Worm (Caenorhabditis elegans) whole organism, late embryonic: ENCODE measurements around the gene gpa-17.

Experiments
- C08G9.2 ChIP-seq: sonication (generic microtip); optimal IDR thresholded peaks from 2 replicates; lab custom pipeline; 2016; ENCODE audit warnings: mild to moderate bottlenecking, missing genetic modification characterization, moderate library complexity, missing compliant biosample characterization
- C38D4.7 ChIP-seq: fragments of 200-800 bp; sonication (Bioruptor generic); optimal IDR thresholded peaks from 2 replicates; lab custom pipeline; 2018; ENCODE audit warnings: mild to moderate bottlenecking, missing genetic modification characterization, moderate library complexity, missing compliant biosample characterization
- F13H6.1 ChIP-seq: sonication (generic microtip); optimal IDR thresholded peaks from 2 replicates; lab custom pipeline; 2016; ENCODE audit warnings: missing genetic modification characterization, missing compliant biosample characterization
- K02D7.2 ChIP-seq: sonication (generic microtip); optimal IDR thresholded peaks from 2 replicates; lab custom pipeline; 2017; ENCODE audit warnings: mild to moderate bottlenecking, missing genetic modification characterization, missing compliant biosample characterization
- K09A11.1 ChIP-seq: sonication (generic microtip); optimal IDR thresholded peaks from 2 replicates; lab custom pipeline; 2017; ENCODE audit warnings: antibody characterized with exemption, mild to moderate bottlenecking, missing genetic modification characterization, missing compliant biosample characterization; ENCODE audit not compliant: insufficient read depth
- T23F11.4 ChIP-seq: fragments of 200-800 bp; sonication (Bioruptor generic); optimal IDR thresholded peaks from 2 replicates; lab custom pipeline; 2018; ENCODE audit warnings: mild to moderate bottlenecking, missing genetic modification characterization, missing compliant biosample characterization
- ama-1 ChIP-seq: fragments of 150-350 bp; optimal IDR thresholded peaks from 2 replicates; lab custom pipeline; 2014
- ceh-19 ChIP-seq: fragments of 200-800 bp; sonication (Bioruptor generic); optimal IDR thresholded peaks from 2 replicates; lab custom pipeline; 2018; ENCODE audit warnings: mild to moderate bottlenecking, missing genetic modification characterization, missing compliant biosample characterization
- ceh-24 ChIP-seq: sonication (generic microtip); optimal IDR thresholded peaks from 2 replicates; lab custom pipeline; 2016; ENCODE audit warnings: mild to moderate bottlenecking, missing genetic modification characterization, missing compliant biosample characterization
- ceh-30 ChIP-seq: fragments of 150-350 bp; optimal IDR thresholded peaks from 2 replicates; lab custom pipeline; 2014; ENCODE audit warnings: missing biosample characterization, missing genetic modification characterization
- ceh-31 ChIP-seq: sonication (generic microtip); optimal IDR thresholded peaks from 2 replicates; lab custom pipeline; 2016; ENCODE audit warnings: missing genetic modification characterization, missing compliant biosample characterization
- ceh-34 ChIP-seq: sonication (generic microtip); optimal IDR thresholded peaks from 2 replicates; lab custom pipeline; 2016; ENCODE audit warnings: mild to moderate bottlenecking, missing genetic modification characterization, missing compliant biosample characterization
- ceh-45 ChIP-seq: fragments of 200-800 bp; sonication (Bioruptor generic); IDR thresholded peaks from 2 replicates; pipeline ENCODE4 v1.3.6; 2022; ENCODE audit warnings: missing genetic modification reagents, missing genetic modification characterization, missing compliant biosample characterization
- ceh-6 ChIP-seq: fragments of 200-800 bp; sonication (Bioruptor generic); optimal IDR thresholded peaks from 2 replicates; lab custom pipeline; 2018; ENCODE audit warnings: mild to moderate bottlenecking, missing genetic modification characterization, missing compliant biosample characterization
- ceh-9 ChIP-seq: sonication (generic microtip); optimal IDR thresholded peaks from 2 replicates; lab custom pipeline; 2016; ENCODE audit warnings: mild to moderate bottlenecking, missing genetic modification characterization, inconsistent platforms, missing compliant biosample characterization
- che-1 ChIP-seq: sonication (generic microtip); optimal IDR thresholded peaks from 2 replicates; lab custom pipeline; 2016; ENCODE audit warnings: mild to moderate bottlenecking, missing genetic modification characterization, missing compliant biosample characterization
- dmd-4 ChIP-seq: sonication (generic microtip); optimal IDR thresholded peaks from 2 replicates; lab custom pipeline; 2016; ENCODE audit warnings: borderline replicate concordance, missing genetic modification characterization, missing compliant biosample characterization
- elt-2 ChIP-seq: sonication (generic microtip); optimal IDR thresholded peaks from 2 replicates; lab custom pipeline; 2016; ENCODE audit warnings: missing genetic modification reagents, missing genetic modification characterization, missing compliant biosample characterization
- elt-4 ChIP-seq: sonication (generic microtip); optimal IDR thresholded peaks from 2 replicates; lab custom pipeline; 2016; ENCODE audit warnings: missing genetic modification characterization, missing compliant biosample characterization
- eyg-1 ChIP-seq: sonication (generic microtip); optimal IDR thresholded peaks from 2 replicates; lab custom pipeline; 2016; ENCODE audit warnings: missing genotype, missing genetic modification characterization, missing compliant biosample characterization
- fax-1 ChIP-seq: sonication (generic microtip); optimal IDR thresholded peaks from 2 replicates; lab custom pipeline; 2016; ENCODE audit warnings: missing genotype, missing genetic modification characterization, missing compliant biosample characterization
- gmeb-2 ChIP-seq: sonication (generic microtip); optimal IDR thresholded peaks from 2 replicates; lab custom pipeline; 2016; ENCODE audit warnings: missing genetic modification characterization, inconsistent platforms, missing compliant biosample characterization
- hlh-13 ChIP-seq: fragments of 200-800 bp; sonication (Bioruptor generic); optimal IDR thresholded peaks from 2 replicates; lab custom pipeline; 2018; ENCODE audit warnings: mild to moderate bottlenecking, missing genetic modification characterization, missing compliant biosample characterization
- hlh-15 ChIP-seq: sonication (generic microtip); optimal IDR thresholded peaks from 2 replicates; lab custom pipeline; 2016; ENCODE audit warnings: missing genetic modification characterization, missing compliant biosample characterization
- hlh-6 ChIP-seq: sonication (generic microtip); optimal IDR thresholded peaks from 2 replicates; lab custom pipeline; 2016; ENCODE audit warnings: missing genotype, missing genetic modification characterization, missing compliant biosample characterization
- hlh-8 ChIP-seq: sonication (generic microtip); optimal IDR thresholded peaks from 2 replicates; lab custom pipeline; 2016; ENCODE audit warnings: missing genotype, missing genetic modification characterization, missing compliant biosample characterization
- lin-11 ChIP-seq: fragments of 200-800 bp; sonication (Bioruptor generic); optimal IDR thresholded peaks from 2 replicates; lab custom pipeline; 2018; ENCODE audit warnings: mild to moderate bottlenecking, missing genetic modification characterization, missing compliant biosample characterization
- madf-2 ChIP-seq: sonication (generic microtip); optimal IDR thresholded peaks from 2 replicates; lab custom pipeline; 2017; ENCODE audit warnings: missing genetic modification characterization, missing compliant biosample characterization
- nfya-1 ChIP-seq: sonication (generic microtip); optimal IDR thresholded peaks from 2 replicates; lab custom pipeline; 2017; ENCODE audit warnings: missing genetic modification characterization, mild to moderate bottlenecking, missing compliant biosample characterization, antibody characterized with exemption, moderate library complexity
- nhr-232 ChIP-seq: sonication (generic microtip); optimal IDR thresholded peaks from 2 replicates; lab custom pipeline; 2016; ENCODE audit warnings: missing genetic modification characterization, missing compliant biosample characterization
- npax-4 ChIP-seq: sonication (generic microtip); optimal IDR thresholded peaks from 2 replicates; lab custom pipeline; 2016; ENCODE audit warnings: missing genetic modification characterization, missing compliant biosample characterization
- odd-2 ChIP-seq: sonication (generic microtip); optimal IDR thresholded peaks from 2 replicates; lab custom pipeline; 2017; ENCODE audit warnings: antibody characterized with exemption, mild to moderate bottlenecking, missing genetic modification characterization, missing compliant biosample characterization
- pha-4 ChIP-seq: fragments of 150-350 bp; optimal IDR thresholded peaks from 2 replicates; lab custom pipeline; 2018; ENCODE audit warnings: missing biosample characterization, missing genetic modification reagents, missing genetic modification characterization
- pqm-1 ChIP-seq: sonication (generic microtip); optimal IDR thresholded peaks from 2 replicates; lab custom pipeline; 2016; ENCODE audit warnings: missing genetic modification characterization, missing compliant biosample characterization
- pros-1 ChIP-seq: fragments of 150-350 bp; optimal IDR thresholded peaks from 2 replicates; lab custom pipeline; 2014; ENCODE audit warnings: missing biosample characterization, missing genetic modification reagents, missing genetic modification characterization
- ref-2 ChIP-seq: sonication (generic microtip); optimal IDR thresholded peaks from 2 replicates; lab custom pipeline; 2016; ENCODE audit warnings: missing genetic modification characterization, missing compliant biosample characterization
- rnt-1 ChIP-seq: sonication (generic microtip); optimal IDR thresholded peaks from 2 replicates; lab custom pipeline; 2016; ENCODE audit warnings: missing genetic modification characterization, missing compliant biosample characterization
- sox-4 ChIP-seq: sonication (generic microtip); optimal IDR thresholded peaks from 2 replicates; lab custom pipeline; 2017; ENCODE audit warnings: mild to moderate bottlenecking, missing genetic modification characterization, inconsistent platforms, missing compliant biosample characterization
- syd-9 ChIP-seq: sonication (generic microtip); optimal IDR thresholded peaks from 2 replicates; lab custom pipeline; 2016; ENCODE audit warnings: mild to moderate bottlenecking, missing genetic modification characterization, moderate library complexity, missing compliant biosample characterization
- tbx-2 ChIP-seq: sonication (generic microtip); optimal IDR thresholded peaks from 2 replicates; lab custom pipeline; 2016; ENCODE audit warnings: missing genetic modification characterization, missing compliant biosample characterization
- tbx-7 ChIP-seq: sonication (generic microtip); optimal IDR thresholded peaks from 2 replicates; lab custom pipeline; 2016; ENCODE audit warnings: missing genotype, missing genetic modification characterization, missing compliant biosample characterization
- unc-3 ChIP-seq, 2 experiments: fragments of 200-800 bp in 1 of 2; sonication (Bioruptor generic) in 1 of 2; sonication (generic microtip) in 1 of 2; conservative IDR thresholded peaks in 1 of 2; optimal IDR thresholded peaks in 1 of 2; 2 replicates each; pipeline versions ENCODE4 v1.3.6 to Lab custom; 2016 to 2022; ENCODE audit warnings: missing compliant biosample characterization in 2 of 2, missing genetic modification characterization in 2 of 2, missing genetic modification reagents in 1 of 2
- unc-55 ChIP-seq: sonication (generic microtip); optimal IDR thresholded peaks from 2 replicates; lab custom pipeline; 2017; ENCODE audit warnings: missing biosample characterization, missing genetic modification reagents, missing genetic modification characterization
- unc-86 ChIP-seq: sonication (generic microtip); optimal IDR thresholded peaks from 2 replicates; lab custom pipeline; 2016; ENCODE audit warnings: missing genetic modification characterization, missing compliant biosample characterization
- ztf-16 ChIP-seq: sonication (generic microtip); optimal IDR thresholded peaks from 2 replicates; lab custom pipeline; 2017; ENCODE audit warnings: missing genetic modification characterization, missing compliant biosample characterization

Gene gpa-17

DNA sequence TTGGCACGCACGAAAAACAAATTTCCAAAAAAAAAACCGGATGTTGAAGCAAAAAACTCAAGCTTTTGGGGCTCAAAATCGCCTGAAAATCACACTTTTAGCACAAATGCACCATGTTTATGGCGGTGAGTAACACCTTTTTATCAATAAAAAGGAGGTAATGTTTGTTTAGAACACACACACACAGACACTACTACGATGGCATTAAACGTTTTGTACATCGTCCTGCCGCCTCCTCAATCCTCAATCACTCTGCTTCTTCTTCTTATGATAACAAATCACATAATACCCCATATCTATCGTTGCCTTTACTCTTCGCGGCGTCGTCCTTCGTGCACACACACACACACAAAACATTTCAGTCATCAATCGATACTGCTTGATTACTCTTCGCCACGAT lies at the start of gene gpa-17:
Gene gpa-17, plus strand, starts transcription at position 363 of the 400 bp plus-strand sequence.
- TF ChIP-seq npax-4 (tag; lab: Kevin White, UChicago) (no peak), odd-2 (tag; lab: Kevin White, UChicago) (no peak), ceh-6 (GFP tag; lab: Kevin White, UChicago) (no peak), nfya-1 (no peak), ceh-24 (no peak), madf-2 (tag; lab: Kevin White, UChicago) (no peak), ceh-9 (tag; lab: Kevin White, UChicago) (no peak), dmd-4 (tag; lab: Kevin White, UChicago) (no peak), syd-9 (no peak), che-1 (no peak)
- TF ChIP-seq, all 69 proteins: peak for 0

DNA sequence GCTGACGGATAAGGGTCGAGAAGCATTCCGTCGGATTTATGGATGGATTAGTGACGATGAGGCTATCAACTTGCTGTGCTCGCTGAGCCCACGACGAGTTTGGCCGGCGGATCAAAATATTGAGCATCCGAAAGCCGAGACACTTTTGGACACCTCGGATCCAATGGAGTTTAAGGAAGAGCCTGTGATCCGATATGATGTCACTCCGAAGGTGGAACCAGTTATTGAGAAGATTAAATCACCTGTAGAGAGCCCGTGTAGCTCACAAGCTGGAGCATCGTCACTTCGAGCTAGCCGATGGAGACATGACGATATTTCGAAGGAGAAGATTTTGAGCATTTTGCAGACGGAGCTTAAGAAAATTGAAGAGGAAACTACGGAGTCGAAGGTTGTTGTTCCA lies 45.8 kb upstream of the gpa-17 start:
- TF ChIP-seq elt-2 (no peak), K09A11.1 (no peak), F13H6.1 (tag; lab: Kevin White, UChicago) (no peak), unc-55 (GFP tag; lab: Kevin White, UChicago) (no peak), ztf-16 (no peak), tbx-2 (no peak), nhr-232 (tag; lab: Kevin White, UChicago) (no peak), rnt-1 (tag; lab: Kevin White, UChicago) (no peak), hlh-8 (tag; lab: Kevin White, UChicago) (no peak), ceh-30 (tag; lab: Kevin White, UChicago) (no peak), lin-11 (tag; lab: Kevin White, UChicago) (no peak), ceh-34 (no peak), ama-1 (no peak)

ce11 chrIII:2546298-2546697 lies 40.1 kb upstream of the gpa-17 start:
- TF ChIP-seq nhr-232 (tag; lab: Kevin White, UChicago): no peak
- TF ChIP-seq nfya-1: peak; percentile 72

DNA sequence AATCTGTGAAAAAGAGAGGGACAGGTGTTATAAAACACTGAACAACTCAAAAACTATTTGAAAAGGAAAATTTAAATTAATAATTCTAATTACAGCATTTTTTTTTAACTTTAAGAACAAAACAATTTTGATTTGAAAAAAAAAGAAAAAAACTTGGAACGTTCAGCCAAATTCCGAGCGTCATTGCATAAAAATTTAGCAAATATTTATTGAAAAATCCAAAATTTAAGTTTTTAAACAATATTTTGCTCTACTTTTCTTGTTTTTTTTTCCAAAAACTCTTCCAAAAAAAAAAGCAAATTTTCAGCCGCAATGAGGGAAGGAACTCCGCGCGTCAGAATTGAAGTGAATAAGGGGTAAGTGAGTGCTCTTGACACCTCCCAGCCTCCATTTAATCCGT lies 36.7 kb upstream of the gpa-17 start, which contains the start of gene feh-1:
Gene feh-1, plus strand, starts transcription at position 301 of the 400 bp plus-strand sequence.
- no peak for TF ChIP-seq ama-1
- TF ChIP-seq rnt-1 (tag; lab: Kevin White, UChicago): no peak
- no peak for TF ChIP-seq C38D4.7 (GFP tag; lab: Kevin White, UChicago)
- no peak for TF ChIP-seq elt-4 (tag; lab: Kevin White, UChicago)
- no peak for TF ChIP-seq F13H6.1 (tag; lab: Kevin White, UChicago)
- no peak for TF ChIP-seq hlh-6 (tag; lab: Kevin White, UChicago)
- TF ChIP-seq pros-1 (tag; lab: Kevin White, UChicago): no peak
- no peak for TF ChIP-seq unc-86
- no peak for TF ChIP-seq C08G9.2
- no peak for TF ChIP-seq fax-1 (tag; lab: Kevin White, UChicago)
- no peak for TF ChIP-seq ceh-45
- TF ChIP-seq unc-3 (GFP tag; conservative IDR thresholded peaks at IDR 0.05; lab: Robert Waterston, UW): no peak
- no peak for TF ChIP-seq unc-3 (tag; optimal IDR thresholded peaks at IDR 0.05; lab: Kevin White, UChicago)
- TF ChIP-seq ceh-30 (tag; lab: Kevin White, UChicago): no peak
- no peak for TF ChIP-seq syd-9
- no peak for TF ChIP-seq ref-2 (tag; lab: Kevin White, UChicago)
- no peak for TF ChIP-seq K02D7.2 (tag; lab: Kevin White, UChicago)
- TF ChIP-seq T23F11.4 (GFP tag; lab: Kevin White, UChicago): no peak

- TF ChIP-seq ceh-31: no peak
- TF ChIP-seq pqm-1 (tag; lab: Kevin White, UChicago): no peak
- no peak for TF ChIP-seq hlh-15 (tag; lab: Kevin White, UChicago)
- no peak for TF ChIP-seq lin-11 (tag; lab: Kevin White, UChicago)
- no peak for TF ChIP-seq hlh-6 (tag; lab: Kevin White, UChicago)
- no peak for TF ChIP-seq hlh-13 (GFP tag; lab: Kevin White, UChicago)
- TF ChIP-seq syd-9: no peak
- no peak for TF ChIP-seq K09A11.1
- TF ChIP-seq sox-4 (tag; lab: Kevin White, UChicago): no peak
- no peak for TF ChIP-seq ref-2 (tag; lab: Kevin White, UChicago)
- no peak for TF ChIP-seq ztf-16
- TF ChIP-seq eyg-1 (tag; lab: Kevin White, UChicago): no peak
- no peak for TF ChIP-seq pha-4 (tag; lab: Kevin White, UChicago)
- no peak for TF ChIP-seq elt-2
- TF ChIP-seq tbx-2: no peak
- no peak for TF ChIP-seq C38D4.7 (GFP tag; lab: Kevin White, UChicago)
- no peak for TF ChIP-seq gmeb-2 (tag; lab: Kevin White, UChicago)
- no peak for TF ChIP-seq tbx-7 (tag; lab: Kevin White, UChicago)
- no peak for TF ChIP-seq ceh-19 (GFP tag; lab: Kevin White, UChicago)
- TF ChIP-seq elt-4 (tag; lab: Kevin White, UChicago): no peak
Measured at ce11 chrIII:2551981-2552380, 34.4 kb upstream of the gpa-17 start.
